Worm (Caenorhabditis elegans) whole organism, late embryonic: ENCODE measurements around the gene mrp-7.
A peak's percentile ranks its signal among the peaks of the same experiment; 100 is the strongest.

ENCODE experiments used
- C08G9.2 ChIP-seq: sonication (generic microtip); optimal IDR thresholded peaks from 2 replicates; lab custom pipeline; 2016; ENCODE audit warnings: mild to moderate bottlenecking, missing genetic modification characterization, moderate library complexity, missing compliant biosample characterization
- C38D4.7 ChIP-seq: fragments of 200-800 bp; sonication (Bioruptor generic); optimal IDR thresholded peaks from 2 replicates; lab custom pipeline; 2018; ENCODE audit warnings: mild to moderate bottlenecking, missing genetic modification characterization, moderate library complexity, missing compliant biosample characterization
- F13H6.1 ChIP-seq: sonication (generic microtip); optimal IDR thresholded peaks from 2 replicates; lab custom pipeline; 2016; ENCODE audit warnings: missing genetic modification characterization, missing compliant biosample characterization
- K02D7.2 ChIP-seq: sonication (generic microtip); optimal IDR thresholded peaks from 2 replicates; lab custom pipeline; 2017; ENCODE audit warnings: mild to moderate bottlenecking, missing genetic modification characterization, missing compliant biosample characterization
- K09A11.1 ChIP-seq: sonication (generic microtip); optimal IDR thresholded peaks from 2 replicates; lab custom pipeline; 2017; ENCODE audit warnings: antibody characterized with exemption, mild to moderate bottlenecking, missing genetic modification characterization, missing compliant biosample characterization; ENCODE audit not compliant: insufficient read depth
- ahr-1 ChIP-seq: sonication (generic microtip); optimal IDR thresholded peaks from 2 replicates; lab custom pipeline; 2016; ENCODE audit warnings: missing genetic modification characterization, missing compliant biosample characterization
- ceh-18 ChIP-seq: sonication (generic microtip); optimal IDR thresholded peaks from 2 replicates; lab custom pipeline; 2016; ENCODE audit warnings: missing genetic modification characterization, missing compliant biosample characterization
- ceh-19 ChIP-seq: fragments of 200-800 bp; sonication (Bioruptor generic); optimal IDR thresholded peaks from 2 replicates; lab custom pipeline; 2018; ENCODE audit warnings: mild to moderate bottlenecking, missing genetic modification characterization, missing compliant biosample characterization
- ceh-2 ChIP-seq: sonication (generic microtip); optimal IDR thresholded peaks from 2 replicates; lab custom pipeline; 2016; ENCODE audit warnings: missing genotype, missing genetic modification characterization, missing compliant biosample characterization
- ceh-31 ChIP-seq: sonication (generic microtip); optimal IDR thresholded peaks from 2 replicates; lab custom pipeline; 2016; ENCODE audit warnings: missing genetic modification characterization, missing compliant biosample characterization
- ceh-34 ChIP-seq: sonication (generic microtip); optimal IDR thresholded peaks from 2 replicates; lab custom pipeline; 2016; ENCODE audit warnings: mild to moderate bottlenecking, missing genetic modification characterization, missing compliant biosample characterization
- ceh-48 ChIP-seq: sonication (generic microtip); optimal IDR thresholded peaks from 2 replicates; lab custom pipeline; 2016; ENCODE audit warnings: missing genetic modification characterization, inconsistent platforms, missing compliant biosample characterization
- ceh-6 ChIP-seq: fragments of 200-800 bp; sonication (Bioruptor generic); optimal IDR thresholded peaks from 2 replicates; lab custom pipeline; 2018; ENCODE audit warnings: mild to moderate bottlenecking, missing genetic modification characterization, missing compliant biosample characterization
- che-1 ChIP-seq: sonication (generic microtip); optimal IDR thresholded peaks from 2 replicates; lab custom pipeline; 2016; ENCODE audit warnings: mild to moderate bottlenecking, missing genetic modification characterization, missing compliant biosample characterization
- dve-1 ChIP-seq: sonication (generic microtip); optimal IDR thresholded peaks from 2 replicates; lab custom pipeline; 2017; ENCODE audit warnings: antibody characterized with exemption, mild to moderate bottlenecking, missing genetic modification characterization, missing compliant biosample characterization
- elt-2 ChIP-seq: sonication (generic microtip); optimal IDR thresholded peaks from 2 replicates; lab custom pipeline; 2016; ENCODE audit warnings: missing genetic modification reagents, missing genetic modification characterization, missing compliant biosample characterization
- ets-4 ChIP-seq: sonication (generic microtip); optimal IDR thresholded peaks from 2 replicates; lab custom pipeline; 2016; ENCODE audit warnings: missing genetic modification characterization, missing compliant biosample characterization
- fax-1 ChIP-seq: sonication (generic microtip); optimal IDR thresholded peaks from 2 replicates; lab custom pipeline; 2016; ENCODE audit warnings: missing genotype, missing genetic modification characterization, missing compliant biosample characterization
- fkh-10 ChIP-seq: fragments of 150-350 bp; optimal IDR thresholded peaks from 2 replicates; lab custom pipeline; 2014; ENCODE audit warnings: missing biosample characterization, missing genetic modification reagents, missing genetic modification characterization
- gmeb-2 ChIP-seq: sonication (generic microtip); optimal IDR thresholded peaks from 2 replicates; lab custom pipeline; 2016; ENCODE audit warnings: missing genetic modification characterization, inconsistent platforms, missing compliant biosample characterization
- hlh-13 ChIP-seq: fragments of 200-800 bp; sonication (Bioruptor generic); optimal IDR thresholded peaks from 2 replicates; lab custom pipeline; 2018; ENCODE audit warnings: mild to moderate bottlenecking, missing genetic modification characterization, missing compliant biosample characterization
- hlh-15 ChIP-seq: sonication (generic microtip); optimal IDR thresholded peaks from 2 replicates; lab custom pipeline; 2016; ENCODE audit warnings: missing genetic modification characterization, missing compliant biosample characterization
- hlh-30 ChIP-seq: sonication (generic microtip); optimal IDR thresholded peaks from 2 replicates; lab custom pipeline; 2017; ENCODE audit warnings: antibody characterized with exemption, missing genetic modification characterization, missing compliant biosample characterization; ENCODE audit not compliant: insufficient read depth
- hlh-8 ChIP-seq: sonication (generic microtip); optimal IDR thresholded peaks from 2 replicates; lab custom pipeline; 2016; ENCODE audit warnings: missing genotype, missing genetic modification characterization, missing compliant biosample characterization
- lim-6 ChIP-seq: sonication (generic microtip); optimal IDR thresholded peaks from 2 replicates; lab custom pipeline; 2016; ENCODE audit warnings: missing genetic modification characterization, missing compliant biosample characterization
- madf-2 ChIP-seq: sonication (generic microtip); optimal IDR thresholded peaks from 2 replicates; lab custom pipeline; 2017; ENCODE audit warnings: missing genetic modification characterization, missing compliant biosample characterization
- mec-3 ChIP-seq: sonication (generic microtip); optimal IDR thresholded peaks from 2 replicates; lab custom pipeline; 2016; ENCODE audit warnings: borderline replicate concordance, missing genetic modification characterization, missing compliant biosample characterization
- nfya-1 ChIP-seq: sonication (generic microtip); optimal IDR thresholded peaks from 2 replicates; lab custom pipeline; 2017; ENCODE audit warnings: missing genetic modification characterization, mild to moderate bottlenecking, missing compliant biosample characterization, antibody characterized with exemption, moderate library complexity
- nhr-11 ChIP-seq: fragments of 150-350 bp; optimal IDR thresholded peaks from 2 replicates; lab custom pipeline; 2014; ENCODE audit warnings: missing biosample characterization, missing genetic modification characterization
- nhr-232 ChIP-seq: sonication (generic microtip); optimal IDR thresholded peaks from 2 replicates; lab custom pipeline; 2016; ENCODE audit warnings: missing genetic modification characterization, missing compliant biosample characterization
- npax-4 ChIP-seq: sonication (generic microtip); optimal IDR thresholded peaks from 2 replicates; lab custom pipeline; 2016; ENCODE audit warnings: missing genetic modification characterization, missing compliant biosample characterization
- odd-2 ChIP-seq: sonication (generic microtip); optimal IDR thresholded peaks from 2 replicates; lab custom pipeline; 2017; ENCODE audit warnings: antibody characterized with exemption, mild to moderate bottlenecking, missing genetic modification characterization, missing compliant biosample characterization
- pag-3 ChIP-seq: sonication (generic microtip); optimal IDR thresholded peaks from 2 replicates; lab custom pipeline; 2016; ENCODE audit warnings: missing compliant biosample characterization, missing genetic modification characterization, borderline replicate concordance
- pat-9 ChIP-seq: fragments of 200-800 bp; sonication (Bioruptor generic); optimal IDR thresholded peaks from 2 replicates; lab custom pipeline; 2018; ENCODE audit warnings: mild to moderate bottlenecking, missing genetic modification characterization, moderate library complexity, missing compliant biosample characterization
- pax-1 ChIP-seq: fragments of 150-350 bp; optimal IDR thresholded peaks from 2 replicates; lab custom pipeline; 2014; ENCODE audit warnings: missing biosample characterization, missing genetic modification characterization
- pha-4 ChIP-seq: fragments of 150-350 bp; optimal IDR thresholded peaks from 2 replicates; lab custom pipeline; 2018; ENCODE audit warnings: missing biosample characterization, missing genetic modification reagents, missing genetic modification characterization
- pqm-1 ChIP-seq: sonication (generic microtip); optimal IDR thresholded peaks from 2 replicates; lab custom pipeline; 2016; ENCODE audit warnings: missing genetic modification characterization, missing compliant biosample characterization
- rnt-1 ChIP-seq: sonication (generic microtip); optimal IDR thresholded peaks from 2 replicates; lab custom pipeline; 2016; ENCODE audit warnings: missing genetic modification characterization, missing compliant biosample characterization
- sdc-2 ChIP-seq: sonication (generic microtip); optimal IDR thresholded peaks from 2 replicates; lab custom pipeline; 2016; ENCODE audit warnings: missing genotype, missing genetic modification characterization, missing compliant biosample characterization
- sox-2 ChIP-seq: fragments of 200-800 bp; sonication (Bioruptor generic); IDR thresholded peaks from 2 replicates; pipeline ENCODE4 v1.3.6; 2022; ENCODE audit warnings: missing genetic modification reagents, missing genetic modification characterization, missing compliant biosample characterization
- syd-9 ChIP-seq: sonication (generic microtip); optimal IDR thresholded peaks from 2 replicates; lab custom pipeline; 2016; ENCODE audit warnings: mild to moderate bottlenecking, missing genetic modification characterization, moderate library complexity, missing compliant biosample characterization
- tbx-2 ChIP-seq: sonication (generic microtip); optimal IDR thresholded peaks from 2 replicates; lab custom pipeline; 2016; ENCODE audit warnings: missing genetic modification characterization, missing compliant biosample characterization
- ttx-3 ChIP-seq: sonication (generic microtip); optimal IDR thresholded peaks from 2 replicates; lab custom pipeline; 2016; ENCODE audit warnings: missing genetic modification reagents, missing genetic modification characterization, missing compliant biosample characterization
- unc-55 ChIP-seq: sonication (generic microtip); optimal IDR thresholded peaks from 2 replicates; lab custom pipeline; 2017; ENCODE audit warnings: missing biosample characterization, missing genetic modification reagents, missing genetic modification characterization

Gene mrp-7

DNA sequence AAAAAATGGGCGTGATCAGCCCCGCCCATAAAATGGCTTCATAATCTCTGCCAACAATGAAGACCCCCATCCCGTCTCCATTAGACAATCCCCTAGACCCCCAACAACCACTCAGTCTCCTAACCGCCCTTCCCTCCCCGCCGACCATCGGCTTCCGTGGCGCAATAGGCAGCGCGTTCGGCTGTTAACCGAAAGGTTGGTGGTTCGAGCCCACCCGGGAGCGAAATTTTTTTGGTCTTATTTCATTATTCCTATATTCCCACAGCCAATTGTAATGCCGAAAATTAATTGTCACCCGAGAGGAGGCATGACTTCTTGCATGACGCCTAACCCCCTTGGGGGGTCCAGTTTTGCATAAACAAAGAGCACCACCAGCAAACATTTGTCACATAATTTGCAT lies 48.2 kb downstream of the mrp-7 start (continued):
- TF ChIP-seq C08G9.2 (tag; lab: Kevin White, UChicago) (peak; percentile 24), elt-2 (tag; lab: Kevin White, UChicago) (peak; percentile 54), K02D7.2 (tag; lab: Kevin White, UChicago) (no peak), hlh-15 (peak; percentile 45), che-1 (tag; lab: Kevin White, UChicago) (peak; percentile 52), hlh-8 (tag; lab: Kevin White, UChicago) (no peak), ceh-31 (tag; lab: Kevin White, UChicago) (no peak), ceh-6 (GFP tag; lab: Kevin White, UChicago) (peak; percentile 72), sox-2 (GFP tag; lab: Robert Waterston, UW) (peak; percentile 51), F13H6.1 (tag; lab: Kevin White, UChicago) (no peak), fkh-10 (no peak), ceh-18 (tag; lab: Kevin White, UChicago) (no peak), nhr-232 (peak; percentile 55), ets-4 (tag; lab: Kevin White, UChicago) (no peak), nfya-1 (tag; lab: Kevin White, UChicago) (peak; percentile 43), ceh-48 (tag; lab: Kevin White, UChicago) (peak; percentile 36), pax-1 (no peak), tbx-2 (tag; lab: Kevin White, UChicago) (no peak), ceh-2 (tag; lab: Kevin White, UChicago) (no peak), ceh-34 (tag; lab: Kevin White, UChicago) (peak; percentile 58), unc-55 (no peak), sdc-2 (peak; percentile 34), npax-4 (tag; lab: Kevin White, UChicago) (no peak), gmeb-2 (peak; percentile 66), hlh-13 (GFP tag; lab: Kevin White, UChicago) (no peak), lim-6 (tag; lab: Kevin White, UChicago) (no peak), odd-2 (tag; lab: Kevin White, UChicago) (no peak), pqm-1 (tag; lab: Kevin White, UChicago) (no peak), ttx-3 (tag; lab: Kevin White, UChicago) (peak; percentile 45), syd-9 (tag; lab: Kevin White, UChicago) (no peak), rnt-1 (tag; lab: Kevin White, UChicago) (no peak), pat-9 (tag; lab: Kevin White, UChicago) (no peak), nhr-11 (tag; lab: Kevin White, UChicago) (no peak), mec-3 (tag; lab: Kevin White, UChicago) (no peak), ceh-19 (GFP tag; lab: Kevin White, UChicago) (peak; percentile 83), hlh-30 (tag; lab: Kevin White, UChicago) (no peak), fax-1 (no peak), madf-2 (tag; lab: Kevin White, UChicago) (peak; percentile 18), ahr-1 (tag; lab: Kevin White, UChicago) (no peak), dve-1 (tag; lab: Kevin White, UChicago) (no peak), pha-4 (tag; lab: Kevin White, UChicago) (no peak), K09A11.1 (tag; lab: Kevin White, UChicago) (peak; percentile 64), pag-3 (tag; lab: Kevin White, UChicago) (peak; percentile 23), C38D4.7 (GFP tag; lab: Kevin White, UChicago) (peak; percentile 51)
